Fruit fly (Drosophila melanogaster): Measurements from ENCODE around the gene Uros1.
A peak's percentile ranks its signal among the peaks of the same experiment; 100 is the strongest.

Gene Uros1

dm6 chrX:8906805-8907546 is 6.9 kb upstream of the Uros1 start, which contains the start of gene rdgA (continued):
- TF ChIP-seq CG15514 (GFP tag; optimal IDR thresholded peaks at IDR 0.05) (peak; percentile 34), Atf6 (GFP tag; IDR thresholded peaks at IDR 0.05) (peak; percentile 28; the same call in 1 of the 2 replicates), az2 (GFP tag; optimal IDR thresholded peaks at IDR 0.05) (peak; percentile 7), Nf-YC (tag; optimal IDR thresholded peaks at IDR 0.05) (peak; percentile 97), Med (GFP tag) (peak; percentile 80), CG7839 (tag; optimal IDR thresholded peaks at IDR 0.05) (no peak), lmd (GFP tag; IDR thresholded peaks at IDR 0.05) (peak; percentile 46; the same call in 1 of the 2 replicates), chinmo (GFP tag; IDR thresholded peaks at IDR 0.05; ENCODE audit: partially characterized antibody) (peak; percentile 12; the same call in 1 of the 4 replicates), shn (GFP tag; optimal IDR thresholded peaks at IDR 0.05) (no peak), al (GFP tag; IDR thresholded peaks at IDR 0.05) (peak; percentile 35), CG6765 (GFP tag; optimal IDR thresholded peaks at IDR 0.05) (no peak), H15 (GFP tag; IDR thresholded peaks at IDR 0.05) (peak; percentile 19; the same call in 1 of the 3 replicates), CG1024 (GFP tag; IDR thresholded peaks at IDR 0.05) (0 out of 2 replicates have a peak, but pooled peaks have one; percentile 32), sisA (GFP tag; IDR thresholded peaks at IDR 0.05) (peak; percentile 46), NFAT (GFP tag; IDR thresholded peaks at IDR 0.05) (no peak; the same call in 1 of the 2 replicates), Dip3 (GFP tag; optimal IDR thresholded peaks at IDR 0.05) (peak; percentile 10), CrebB (tag; optimal IDR thresholded peaks at IDR 0.05) (no peak), lov (optimal IDR thresholded peaks at IDR 0.05) (no peak), lov (GFP tag; IDR thresholded peaks at IDR 0.05) (no peak), hbn (GFP tag; IDR thresholded peaks at IDR 0.05; ENCODE audit: partially characterized antibody) (peak; percentile 54), Elba2 (GFP tag; optimal IDR thresholded peaks at IDR 0.05) (peak; percentile 39), tup (GFP tag; optimal IDR thresholded peaks at IDR 0.05) (no peak), ttk (GFP tag; IDR thresholded peaks at IDR 0.05) (no peak), NfI (GFP tag; optimal IDR thresholded peaks at IDR 0.05) (peak; percentile 33), Mes4 (GFP tag; optimal IDR thresholded peaks at IDR 0.05) (no peak), gsb (GFP tag; IDR thresholded peaks at IDR 0.05) (no peak), ind (GFP tag; optimal IDR thresholded peaks at IDR 0.05) (peak; percentile 27), insv (GFP tag; optimal IDR thresholded peaks at IDR 0.05) (peak; percentile 71 to 96), CG10209 (GFP tag; optimal IDR thresholded peaks at IDR 0.05) (no peak), nerfin-2 (GFP tag; IDR thresholded peaks at IDR 0.05; ENCODE audit: partially characterized antibody) (no peak), CG15011 (GFP tag; optimal IDR thresholded peaks at IDR 0.05) (no peak), jumu (GFP tag; optimal IDR thresholded peaks at IDR 0.05) (no peak), Bgb (GFP tag; IDR thresholded peaks at IDR 0.05; ENCODE audit: partially characterized antibody) (peak; percentile 65), Rfx (GFP tag; IDR thresholded peaks at IDR 0.05) (peak; percentile 79), knrl (GFP tag; IDR thresholded peaks at IDR 0.05; ENCODE audit: partially characterized antibody) (peak; percentile 59; the same call in 2 of the 3 replicates), Hmr (GFP tag; optimal IDR thresholded peaks at IDR 0.05) (peak; percentile 21), CG15269 (tag; optimal IDR thresholded peaks at IDR 0.05) (peak; percentile 39), en (GFP tag; optimal IDR thresholded peaks at IDR 0.05) (no peak), vvl (GFP tag; IDR thresholded peaks at IDR 0.05) (peak; percentile 46; the same call in 1 of the 2 replicates), Hr3 (GFP tag; optimal IDR thresholded peaks at IDR 0.05) (peak; percentile 15), Aef1 (GFP tag; IDR thresholded peaks at IDR 0.05) (peak; percentile 38; the same call in 1 of the 3 replicates), corto (GFP tag; optimal IDR thresholded peaks at IDR 0.05) (no peak), ken (GFP tag; IDR thresholded peaks at IDR 0.05) (peak; percentile 45; the same call in 1 of the 3 replicates), CG14667 (GFP tag; IDR thresholded peaks at IDR 0.05) (0 out of 2 replicates have a peak, but pooled peaks have one; percentile 45), ssp (GFP tag; IDR thresholded peaks at IDR 0.05) (peak; percentile 21; the same call in 1 of the 2 replicates), CG9215 (GFP tag; IDR thresholded peaks at IDR 0.05) (peak; percentile 41; the same call in 1 of the 2 replicates), Dp (GFP tag; optimal IDR thresholded peaks at IDR 0.05) (peak; percentile 13), CG11696 (GFP tag; IDR thresholded peaks at IDR 0.05) (no peak), HLH3B (GFP tag; IDR thresholded peaks at IDR 0.05) (peak; percentile 50; the same call in 1 of the 2 replicates)

Data from whole organism, embryonic.